Fruit fly (Drosophila melanogaster): ENCODE results near the gene CG4462.

- TF ChIP-seq ttk (optimal IDR thresholded peaks at IDR 0.05) (no peak), psq (optimal IDR thresholded peaks at IDR 0.05) (no peak), h (optimal IDR thresholded peaks at IDR 0.05) (no peak), Myc (optimal IDR thresholded peaks at IDR 0.05) (no peak)
Observed at dm6 chr3R:19924331-19924730, 840 bp downstream of the CG4462 start.

All from Kc167 (cell line).